Worm (Caenorhabditis elegans) whole organism, L4 larva: ENCODE results near the gene nspb-11.

Source experiments
- aly-2 ChIP-seq: sonication (generic microtip); optimal IDR thresholded peaks from 2 replicates; lab custom pipeline; 2018; ENCODE audit warnings: missing biosample characterization, missing genetic modification characterization
- duxl-1 ChIP-seq: sonication (generic microtip); optimal IDR thresholded peaks from 2 replicates; lab custom pipeline; 2016; ENCODE audit warnings: mild to moderate bottlenecking, missing genetic modification characterization, moderate library complexity, missing compliant biosample characterization; ENCODE audit not compliant: poor library complexity
- zag-1 ChIP-seq: fragments of 150-350 bp; optimal IDR thresholded peaks from 2 replicates; lab custom pipeline; 2014; ENCODE audit warnings: missing biosample characterization, missing genetic modification characterization

DNA sequence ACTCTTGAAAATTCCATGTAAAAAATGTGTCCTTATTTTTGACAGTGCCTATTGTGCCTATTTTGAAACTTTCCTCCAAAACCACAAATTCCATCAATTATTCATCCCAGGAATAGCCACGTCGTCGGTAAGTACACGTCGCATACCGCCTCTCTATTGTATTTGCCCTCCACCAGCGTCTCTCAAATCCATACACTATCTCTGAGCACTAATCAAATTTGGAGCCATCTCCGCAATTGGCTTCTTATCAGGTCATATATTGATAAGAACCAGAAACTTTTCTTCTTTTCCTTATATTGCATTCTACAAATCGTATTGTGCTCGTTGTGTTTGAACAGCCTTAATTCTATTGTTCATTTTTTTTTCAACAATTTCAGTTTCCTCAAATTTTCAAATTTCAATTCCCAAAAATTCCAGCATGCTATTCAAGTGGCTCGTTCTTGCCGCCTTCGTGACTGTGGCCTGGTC is 24.3 kb downstream of the nspb-11 start, which contains the start of gene dct-18:
- TF ChIP-seq zag-1 (no peak), duxl-1 (tag; lab: Kevin White, UChicago) (no peak), aly-2 (tag; lab: Kevin White, UChicago) (no peak)
